Comparison of ENCODE assay signal across 2 fruit fly cellular contexts in the genomic region with DNA sequence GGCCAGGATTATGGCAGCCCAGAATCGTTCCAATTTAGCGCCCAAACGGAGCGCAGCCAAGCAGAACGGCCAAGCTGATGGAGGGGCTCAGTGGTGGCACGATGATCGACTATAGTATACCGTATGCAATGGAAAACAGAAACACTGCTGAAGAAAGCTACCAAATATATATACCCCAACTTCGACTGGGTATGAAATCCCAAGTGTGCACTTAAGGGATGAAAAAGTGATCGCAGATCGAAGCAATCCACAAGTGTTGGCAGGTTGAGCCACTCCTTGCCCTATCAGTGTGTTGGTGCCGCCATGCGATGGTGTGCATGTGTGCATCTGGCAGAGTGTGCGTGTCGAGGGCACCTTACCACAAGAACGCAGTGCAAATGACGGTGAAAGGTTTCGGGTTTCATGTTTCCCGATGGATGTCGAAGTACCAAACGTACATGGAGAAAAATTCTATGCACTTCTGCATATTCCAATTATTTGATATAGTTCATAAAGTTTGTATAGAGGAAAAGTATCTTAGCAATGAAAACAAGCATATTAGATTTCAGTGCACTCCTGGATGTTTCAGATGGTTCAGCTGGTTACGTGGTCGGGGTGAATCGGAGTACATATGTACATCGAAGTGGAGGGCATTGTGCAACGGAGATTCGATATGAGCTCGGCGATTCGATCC.
TF ChIP-seq lines count a peak whose summit lies in the region.

No protein-coding gene starts in this region.

TF ChIP-seq in whole organism, embryonic, 481 proteins besides CTCF, POLR2A, EP300 and RAD21 (continued from another document and continues in another):
- peak in 1 of 2 experiments; percentile 9 for TF ChIP-seq dpn (GFP tag; optimal IDR thresholded peaks at IDR 0.05; lab: Kevin White, UChicago)
- no peak for TF ChIP-seq CG7745 (tag; optimal IDR thresholded peaks at IDR 0.05; lab: Kevin White, UChicago)
- no peak for TF ChIP-seq CG10959 (GFP tag; IDR thresholded peaks at IDR 0.05; lab: Robert Waterston, UW)
- TF ChIP-seq YL-1 (GFP tag; optimal IDR thresholded peaks at IDR 0.05; lab: Kevin White, UChicago), result no peak
- TF ChIP-seq MESR4 (GFP tag; optimal IDR thresholded peaks at IDR 0.05; lab: Kevin White, UChicago), result no peak
- TF ChIP-seq prd (optimal IDR thresholded peaks at IDR 0.05; lab: Kevin White, UChicago), result no peak
- TF ChIP-seq prd (GFP tag; IDR thresholded peaks at IDR 0.05; lab: Robert Waterston, UW), result peak; percentile 39; the same call in 2 of the 3 replicates
- no peak for TF ChIP-seq CG31388 (GFP tag; optimal IDR thresholded peaks at IDR 0.05; lab: Kevin White, UChicago)
- no peak for TF ChIP-seq sc (optimal IDR thresholded peaks at IDR 0.05; lab: Kevin White, UChicago)
- TF ChIP-seq sc (GFP tag; optimal IDR thresholded peaks at IDR 0.05; lab: Kevin White, UChicago), result no peak
- peak; percentile 52 for TF ChIP-seq CG15696 (tag; optimal IDR thresholded peaks at IDR 0.05; lab: Kevin White, UChicago)
- TF ChIP-seq Nf-YB (GFP tag; optimal IDR thresholded peaks at IDR 0.05; lab: Kevin White, UChicago), result no peak
- TF ChIP-seq cad (GFP tag; optimal IDR thresholded peaks at IDR 0.05; lab: Kevin White, UChicago), result no peak
- TF ChIP-seq sim (GFP tag; IDR thresholded peaks at IDR 0.05; lab: Robert Waterston, UW), result no peak
- TF ChIP-seq D19B (GFP tag; optimal IDR thresholded peaks at IDR 0.05; lab: Kevin White, UChicago), result peak; percentile 66
- no peak for TF ChIP-seq CG1832 (GFP tag; optimal IDR thresholded peaks at IDR 0.05; lab: Kevin White, UChicago)
- TF ChIP-seq CG10462 (GFP tag; optimal IDR thresholded peaks at IDR 0.05; lab: Kevin White, UChicago), result no peak
- TF ChIP-seq hth (optimal IDR thresholded peaks at IDR 0.05; lab: Kevin White, UChicago), result peak; percentile 22
- no peak for TF ChIP-seq CG10431 (GFP tag; optimal IDR thresholded peaks at IDR 0.05; lab: Kevin White, UChicago)
- TF ChIP-seq hbn (GFP tag; IDR thresholded peaks at IDR 0.05; lab: Robert Waterston, UW; ENCODE audit: partially characterized antibody), result no peak
- peak; percentile 55 for TF ChIP-seq kni (GFP tag; optimal IDR thresholded peaks at IDR 0.05; lab: Kevin White, UChicago)
- TF ChIP-seq oc (tag; optimal IDR thresholded peaks at IDR 0.05; lab: Kevin White, UChicago), result no peak
- no peak for TF ChIP-seq CG11504 (tag; optimal IDR thresholded peaks at IDR 0.05; lab: Kevin White, UChicago)
- TF ChIP-seq fd96Cb (tag; optimal IDR thresholded peaks at IDR 0.05; lab: Kevin White, UChicago), result no peak
- peak; percentile 91 for TF ChIP-seq pros (GFP tag; optimal IDR thresholded peaks at IDR 0.05; lab: Kevin White, UChicago)
- peak; percentile 30 for TF ChIP-seq HLHmδ (GFP tag; optimal IDR thresholded peaks at IDR 0.05; lab: Kevin White, UChicago)
- no peak for TF ChIP-seq pita (GFP tag; optimal IDR thresholded peaks at IDR 0.05; lab: Kevin White, UChicago)
- TF ChIP-seq Hr51 (GFP tag; optimal IDR thresholded peaks at IDR 0.05; lab: Kevin White, UChicago), result no peak
- no peak for TF ChIP-seq Lpt (GFP tag; optimal IDR thresholded peaks at IDR 0.05; lab: Kevin White, UChicago)
- TF ChIP-seq CHES-1-like (GFP tag; optimal IDR thresholded peaks at IDR 0.05; lab: Kevin White, UChicago), result no peak
- peak in 1 of 2 experiments; percentile 23 for TF ChIP-seq tll (GFP tag; optimal IDR thresholded peaks at IDR 0.05; lab: Kevin White, UChicago)
- peak; percentile 63 for TF ChIP-seq HLH4C (GFP tag; IDR thresholded peaks at IDR 0.05; lab: Robert Waterston, UW; ENCODE audit: partially characterized antibody)
- no peak for TF ChIP-seq CG8924 (tag; optimal IDR thresholded peaks at IDR 0.05; lab: Kevin White, UChicago)
- no peak for TF ChIP-seq CG9727 (GFP tag; optimal IDR thresholded peaks at IDR 0.05; lab: Kevin White, UChicago)
- no peak for TF ChIP-seq Ptx1 (GFP tag; IDR thresholded peaks at IDR 0.05; lab: Robert Waterston, UW)
- TF ChIP-seq ac (GFP tag; optimal IDR thresholded peaks at IDR 0.05; lab: Kevin White, UChicago), result no peak
- TF ChIP-seq twi (tag; optimal IDR thresholded peaks at IDR 0.05; lab: Kevin White, UChicago), result peak; percentile 95
- no peak for TF ChIP-seq lbe (GFP tag; optimal IDR thresholded peaks at IDR 0.05; lab: Kevin White, UChicago)
- peak in 1 of 2 experiments; percentile 83 for TF ChIP-seq pan (optimal IDR thresholded peaks at IDR 0.05; lab: Kevin White, UChicago)
- peak in 1 of 2 experiments; percentile 57 for TF ChIP-seq pan (GFP tag; optimal IDR thresholded peaks at IDR 0.05 in 1 of 2, IDR thresholded peaks at IDR 0.05 in 1 of 2)
- TF ChIP-seq Kr (GFP tag; optimal IDR thresholded peaks at IDR 0.05; lab: Kevin White, UChicago), result peak; percentile 69
- TF ChIP-seq lilli (GFP tag; optimal IDR thresholded peaks at IDR 0.05; lab: Kevin White, UChicago), result no peak
- no peak for TF ChIP-seq Dp (GFP tag; optimal IDR thresholded peaks at IDR 0.05; lab: Kevin White, UChicago)
- TF ChIP-seq zfh1 (GFP tag; IDR thresholded peaks at IDR 0.05; lab: Robert Waterston, UW), result no peak; the same call in 2 of the 3 replicates
- TF ChIP-seq D (optimal IDR thresholded peaks at IDR 0.05; lab: Kevin White, UChicago), result no peak
- TF ChIP-seq D (GFP tag; optimal IDR thresholded peaks at IDR 0.05; lab: Kevin White, UChicago), result no peak
- TF ChIP-seq tgo (GFP tag; IDR thresholded peaks at IDR 0.05; lab: Robert Waterston, UW), result no peak
- TF ChIP-seq vnd (GFP tag; IDR thresholded peaks at IDR 0.05; lab: Robert Waterston, UW; ENCODE audit: partially characterized antibody), result 0 out of 3 replicates have a peak, but pooled peaks have one; percentile 40
- TF ChIP-seq CG33557 (GFP tag; optimal IDR thresholded peaks at IDR 0.05; lab: Kevin White, UChicago), result peak; percentile 1
- TF ChIP-seq ato (GFP tag; IDR thresholded peaks at IDR 0.05; lab: Robert Waterston, UW; ENCODE audit: partially characterized antibody), result 0 out of 2 replicates have a peak, but pooled peaks have one; percentile 15
- no peak for TF ChIP-seq CG10366 (GFP tag; IDR thresholded peaks at IDR 0.05; lab: Robert Waterston, UW)
- TF ChIP-seq cg (GFP tag; optimal IDR thresholded peaks at IDR 0.05; lab: Kevin White, UChicago), result peak; percentile 75
- TF ChIP-seq Mes4 (GFP tag; optimal IDR thresholded peaks at IDR 0.05; lab: Kevin White, UChicago), result no peak
- TF ChIP-seq nerfin-2 (GFP tag; IDR thresholded peaks at IDR 0.05; lab: Robert Waterston, UW; ENCODE audit: partially characterized antibody), result peak; percentile 65
- peak; percentile 20; the same call in 1 of the 2 replicates for TF ChIP-seq ara (GFP tag; IDR thresholded peaks at IDR 0.05; lab: Robert Waterston, UW)
- TF ChIP-seq Hr3 (GFP tag; optimal IDR thresholded peaks at IDR 0.05; lab: Kevin White, UChicago), result no peak
- no peak for TF ChIP-seq CG6654 (GFP tag; optimal IDR thresholded peaks at IDR 0.05; lab: Kevin White, UChicago)
- no peak for TF ChIP-seq CG17802 (tag; optimal IDR thresholded peaks at IDR 0.05; lab: Kevin White, UChicago)
- TF ChIP-seq CG13123 (GFP tag; optimal IDR thresholded peaks at IDR 0.05; lab: Kevin White, UChicago), result no peak
- no peak for TF ChIP-seq dm (GFP tag; optimal IDR thresholded peaks at IDR 0.05; lab: Kevin White, UChicago)
- no peak for TF ChIP-seq grn (GFP tag; optimal IDR thresholded peaks at IDR 0.05; lab: Kevin White, UChicago)
- no peak for TF ChIP-seq sima (GFP tag; optimal IDR thresholded peaks at IDR 0.05; lab: Kevin White, UChicago)

TF ChIP-seq in whole organism, prepupa, 60 proteins besides CTCF, POLR2A, EP300 and RAD21 (continued from another document):
- TF ChIP-seq CG4318 (GFP tag; optimal IDR thresholded peaks at IDR 0.05; lab: Kevin White, UChicago) (no peak), CG31627 (GFP tag; optimal IDR thresholded peaks at IDR 0.05; lab: Kevin White, UChicago) (peak; percentile 21), Smox (GFP tag; optimal IDR thresholded peaks at IDR 0.05; lab: Kevin White, UChicago) (peak; percentile 11)
